Fruit fly (Drosophila melanogaster) S2 (cell line): Measurements from ENCODE around the gene Wnt6.

Experiments used
- CG8478 ChIP-seq: fragments of >200 bp; optimal IDR thresholded peaks from 2 replicates; lab custom pipeline; 2018
- CTCF ChIP-seq, 2 experiments: fragments of >200 bp; optimal IDR thresholded peaks; 2 replicates each; lab custom pipeline; 2018

DNA sequence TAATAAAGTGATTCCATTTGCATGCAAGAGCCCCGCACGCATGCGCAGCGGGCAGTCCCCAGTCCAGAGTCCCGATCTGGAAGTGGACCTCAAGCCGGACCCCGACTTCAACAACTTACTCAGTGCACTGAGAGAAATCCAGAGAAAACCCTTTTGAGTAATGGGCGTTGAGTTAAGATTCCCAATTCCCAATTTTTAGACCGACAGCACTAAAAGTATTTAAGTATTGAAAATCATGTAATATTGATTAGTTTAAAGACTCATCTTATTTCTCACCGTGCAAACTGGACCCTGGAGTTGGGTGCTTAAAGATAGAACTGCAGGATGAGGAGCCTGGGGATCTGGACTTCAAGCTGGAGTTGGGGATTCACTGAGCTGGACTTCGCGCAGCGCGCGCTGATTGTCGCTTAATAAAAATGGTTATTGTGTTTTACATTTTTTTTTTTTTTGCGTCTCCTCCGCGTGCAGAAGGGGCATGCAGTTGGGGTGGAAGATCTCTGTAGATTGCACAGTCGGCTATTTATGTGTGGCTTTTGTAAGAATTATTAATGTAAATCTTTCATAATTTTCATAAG is 24.6 kb downstream of the Wnt6 start:
- TF ChIP-seq CG8478, result no peak
- no peak for TF ChIP-seq CTCF (optimal IDR thresholded peaks at IDR 0.05; lab: Kevin White, UChicago)
